Fruit fly (Drosophila melanogaster) whole organism, wandering third instar larva: ENCODE results near the gene Dd.

Source experiments
- Abd-B ChIP-seq: fragments of >200 bp; optimal IDR thresholded peaks from 2 replicates; lab custom pipeline; 2017; ENCODE audit warnings: missing biosample characterization, missing genetic modification characterization
- CG32264 ChIP-seq: fragments of 200-800 bp; sonication (Bioruptor generic); optimal IDR thresholded peaks from 2 replicates; lab custom pipeline; 2016; ENCODE audit warnings: missing biosample characterization, missing genetic modification characterization
- CG9705 ChIP-seq: fragments of 200-800 bp; sonication (Bioruptor generic); optimal IDR thresholded peaks from 2 replicates; lab custom pipeline; 2018; ENCODE audit warnings: missing biosample characterization, mild to moderate bottlenecking, missing genetic modification characterization
- CrebA ChIP-seq: fragments of 200-800 bp; sonication (Bioruptor generic); optimal IDR thresholded peaks from 2 replicates; lab custom pipeline; 2016; ENCODE audit warnings: missing biosample characterization, mild to moderate bottlenecking, missing genetic modification characterization, borderline replicate concordance
- Dfd ChIP-seq: fragments of >200 bp; optimal IDR thresholded peaks from 2 replicates; lab custom pipeline; 2017; ENCODE audit warnings: missing biosample characterization, missing genetic modification characterization
- Dif ChIP-seq: fragments of 200-275, 200-300 bp; sonication (Bioruptor generic); optimal IDR thresholded peaks from 2 replicates; lab custom pipeline; 2018; ENCODE audit warnings: missing biosample characterization, missing genetic modification characterization; ENCODE audit not compliant: partially characterized antibody
- GATAd ChIP-seq: sonication (Bioruptor generic); optimal IDR thresholded peaks from 2 replicates; lab custom pipeline; 2016; ENCODE audit warnings: missing biosample characterization, missing genetic modification characterization
- HLH106 ChIP-seq: fragments of 200-800 bp; optimal IDR thresholded peaks from 3 replicates; lab custom pipeline; 2019; ENCODE audit warnings: missing biosample characterization, mild to moderate bottlenecking, missing genetic modification characterization, moderate library complexity
- Hnf4 ChIP-seq: fragments of 200-800 bp; sonication (Bioruptor generic); optimal IDR thresholded peaks from 2 replicates; lab custom pipeline; 2016; ENCODE audit warnings: missing biosample characterization, mild to moderate bottlenecking, missing genetic modification characterization
- Hr78 ChIP-seq: fragments of >200 bp; optimal IDR thresholded peaks from 2 replicates; lab custom pipeline; 2017; ENCODE audit warnings: missing biosample characterization, missing genetic modification characterization
- Hr83 ChIP-seq: fragments of 200-300 bp; sonication (Bioruptor generic); optimal IDR thresholded peaks from 2 replicates; lab custom pipeline; 2016; ENCODE audit warnings: missing biosample characterization, mild to moderate bottlenecking, missing genetic modification characterization, moderate library complexity; ENCODE audit not compliant: poor library complexity, severe bottlenecking
- Jra ChIP-seq: sonication (Bioruptor generic); optimal IDR thresholded peaks from 2 replicates; lab custom pipeline; 2016; ENCODE audit warnings: missing biosample characterization, missing genetic modification characterization
- Mio ChIP-seq: sonication (Bioruptor generic); optimal IDR thresholded peaks from 2 replicates; lab custom pipeline; 2016; ENCODE audit warnings: missing biosample characterization, missing genetic modification characterization
- Myc ChIP-seq: fragments of >200 bp; optimal IDR thresholded peaks from 2 replicates; lab custom pipeline; 2017
- N ChIP-seq: fragments of >200 bp; optimal IDR thresholded peaks from 2 replicates; lab custom pipeline; 2018; ENCODE audit warnings: missing biosample characterization, missing external identifiers, missing genetic modification characterization
- OdsH ChIP-seq: fragments of 200-800 bp; sonication (Bioruptor generic); optimal IDR thresholded peaks from 2 replicates; lab custom pipeline; 2016; ENCODE audit warnings: missing biosample characterization, mild to moderate bottlenecking, missing genetic modification characterization
- Rel ChIP-seq, 2 experiments: fragments of 200-800 bp; sonication (Bioruptor generic) in 1 of 2; optimal IDR thresholded peaks; 2 replicates in 1 of 2; 3 replicates in 1 of 2; lab custom pipeline; 2016 to 2019; ENCODE audit warnings: mild to moderate bottlenecking in 2 of 2, missing biosample characterization in 2 of 2, missing genetic modification characterization in 2 of 2, moderate library complexity in 1 of 2
- Sp1 ChIP-seq: fragments of 200-800 bp; sonication (Bioruptor generic); optimal IDR thresholded peaks from 3 replicates; lab custom pipeline; 2019; ENCODE audit warnings: missing biosample characterization, mild to moderate bottlenecking, missing genetic modification characterization, moderate library complexity
- Vsx2 ChIP-seq: fragments of 200-300, 225-300 bp; sonication (Bioruptor generic); optimal IDR thresholded peaks from 2 replicates; lab custom pipeline; 2018; ENCODE audit warnings: missing biosample characterization, missing genetic modification characterization; ENCODE audit not compliant: partially characterized antibody
- br ChIP-seq: fragments of 200-800 bp; sonication (Bioruptor generic); optimal IDR thresholded peaks from 2 replicates; lab custom pipeline; 2016; ENCODE audit warnings: missing biosample characterization, missing genetic modification characterization
- brk ChIP-seq: fragments of 200-800 bp; sonication (Bioruptor generic); optimal IDR thresholded peaks from 2 replicates; lab custom pipeline; 2016; ENCODE audit warnings: missing biosample characterization, mild to moderate bottlenecking, missing genetic modification characterization
- dl ChIP-seq, 2 experiments: fragments of 175-275, 200-275 bp in 1 of 2; fragments of 200-275 bp in 1 of 2; sonication (Bioruptor generic); optimal IDR thresholded peaks; lab custom pipeline; 2018; ENCODE audit warnings: mild to moderate bottlenecking in 2 of 2, missing biosample characterization in 2 of 2, missing genetic modification characterization in 2 of 2, moderate library complexity in 2 of 2; ENCODE audit not compliant: partially characterized antibody in 2 of 2, insufficient read depth in 1 of 2
- dmrt93B ChIP-seq: fragments of 200-800 bp; sonication (Bioruptor generic); optimal IDR thresholded peaks from 2 replicates; lab custom pipeline; 2018; ENCODE audit warnings: missing biosample characterization, mild to moderate bottlenecking, missing genetic modification characterization
- dsf ChIP-seq: sonication (Bioruptor generic); optimal IDR thresholded peaks from 2 replicates; lab custom pipeline; 2016; ENCODE audit warnings: missing biosample characterization, missing genetic modification characterization, borderline replicate concordance
- ey ChIP-seq: fragments of 200-800 bp; sonication (Bioruptor generic); optimal IDR thresholded peaks from 2 replicates; lab custom pipeline; 2016; ENCODE audit warnings: missing biosample characterization, missing genetic modification characterization
- foxo ChIP-seq, 2 experiments: fragments of 200-800 bp; sonication (Bioruptor generic); optimal IDR thresholded peaks; 2 replicates in 1 of 2; 3 replicates in 1 of 2; lab custom pipeline; 2016 to 2017; ENCODE audit warnings: missing biosample characterization in 2 of 2, missing genetic modification characterization in 2 of 2
- fru ChIP-seq: fragments of 200-800 bp; sonication (Bioruptor generic); optimal IDR thresholded peaks from 3 replicates; lab custom pipeline; 2016; ENCODE audit warnings: missing biosample characterization, mild to moderate bottlenecking, missing genetic modification characterization
- h ChIP-seq: fragments of 200-800 bp; sonication (Bioruptor generic); optimal IDR thresholded peaks from 3 replicates; lab custom pipeline; 2016; ENCODE audit warnings: missing biosample characterization, mild to moderate bottlenecking, missing genetic modification characterization
- jim ChIP-seq: fragments of 175-275, 200-325 bp; sonication (Bioruptor generic); optimal IDR thresholded peaks from 2 replicates; lab custom pipeline; 2016; ENCODE audit warnings: missing biosample characterization, mild to moderate bottlenecking, missing genetic modification characterization
- lola ChIP-seq: fragments of >200 bp; optimal IDR thresholded peaks from 2 replicates; lab custom pipeline; 2017; ENCODE audit warnings: missing biosample characterization, missing genetic modification characterization
- pan ChIP-seq: fragments of >200 bp; optimal IDR thresholded peaks from 2 replicates; lab custom pipeline; 2017
- psq ChIP-seq: fragments of 200-800 bp; sonication (Bioruptor generic); optimal IDR thresholded peaks from 3 replicates; lab custom pipeline; 2017; ENCODE audit warnings: missing biosample characterization, mild to moderate bottlenecking, missing genetic modification characterization, moderate library complexity
- rgr ChIP-seq: fragments of 200-800 bp; sonication (Bioruptor generic); optimal IDR thresholded peaks from 3 replicates; lab custom pipeline; 2016; ENCODE audit warnings: missing biosample characterization, mild to moderate bottlenecking, missing genetic modification characterization
- sage ChIP-seq: fragments of 200-800 bp; sonication (Bioruptor generic); optimal IDR thresholded peaks from 2 replicates; lab custom pipeline; 2016; ENCODE audit warnings: missing biosample characterization, mild to moderate bottlenecking, missing genetic modification characterization
- sv ChIP-seq: fragments of 200-800 bp; sonication (Bioruptor generic); optimal IDR thresholded peaks from 3 replicates; lab custom pipeline; 2016; ENCODE audit warnings: missing biosample characterization, missing genetic modification characterization
- tai ChIP-seq: sonication (Bioruptor generic); optimal IDR thresholded peaks from 2 replicates; lab custom pipeline; 2016; ENCODE audit warnings: missing biosample characterization, missing genetic modification characterization
- usp ChIP-seq: fragments of >200 bp; optimal IDR thresholded peaks from 2 replicates; lab custom pipeline; 2017; ENCODE audit warnings: missing biosample characterization, missing genetic modification characterization
- woc ChIP-seq: sonication (Bioruptor generic); optimal IDR thresholded peaks from 2 replicates; lab custom pipeline; 2016; ENCODE audit warnings: missing biosample characterization, mild to moderate bottlenecking, missing genetic modification characterization

Dd gene

DNA sequence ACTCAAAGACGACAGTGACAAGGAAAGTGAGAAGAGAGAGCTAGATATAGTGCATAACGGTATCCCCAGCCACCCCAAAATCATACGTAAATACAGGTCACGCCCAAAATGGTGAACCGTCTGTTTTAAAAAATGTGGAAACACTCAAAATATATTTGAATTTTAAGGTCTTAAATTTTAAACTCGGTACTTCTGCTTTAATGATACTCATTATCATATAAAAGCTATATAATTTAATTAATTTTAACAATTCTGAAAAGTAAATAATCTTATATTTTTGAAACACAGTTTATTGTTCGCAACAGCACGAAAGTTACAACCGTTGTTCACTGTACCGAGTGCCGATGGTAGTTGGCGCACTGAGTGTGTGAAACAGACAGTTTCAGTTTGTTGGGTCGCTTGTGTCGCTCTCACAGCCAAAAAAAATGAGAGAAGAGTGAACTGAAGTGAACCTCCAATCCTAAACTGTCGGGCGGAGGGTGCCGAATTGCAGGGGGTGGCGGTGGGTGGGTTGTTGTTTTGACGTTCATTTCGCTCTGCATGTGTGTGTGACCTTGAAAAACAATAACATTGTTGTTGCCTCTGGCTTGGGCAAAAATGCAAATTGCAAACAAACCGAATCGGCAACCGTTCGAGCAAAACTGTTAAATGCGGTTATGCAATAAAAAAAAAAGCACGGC, 42.6 kb upstream of the Dd start:
- no peak for TF ChIP-seq usp
- peak; percentile 90 for TF ChIP-seq CG9705 (GFP tag; lab: Kevin White, UChicago)
- peak; percentile 76 for TF ChIP-seq sage
- peak; percentile 60 for TF ChIP-seq Rel (GFP tag; optimal IDR thresholded peaks at IDR 0.05; lab: Kevin White, UChicago)
- TF ChIP-seq Rel (tag; optimal IDR thresholded peaks at IDR 0.05; lab: Kevin White, UChicago) = peak; percentile 70
- TF ChIP-seq Myc (lab: Kevin White, UChicago) = no peak
- TF ChIP-seq brk (GFP tag; lab: Kevin White, UChicago) = no peak
- no peak for TF ChIP-seq pan (lab: Kevin White, UChicago)
- peak; percentile 94 for TF ChIP-seq Sp1 (GFP tag; lab: Kevin White, UChicago)
- TF ChIP-seq fru (GFP tag; lab: Kevin White, UChicago) = peak; percentile 80
- no peak for TF ChIP-seq tai (GFP tag; lab: Kevin White, UChicago)
- no peak for TF ChIP-seq lola
- peak; percentile 80 for TF ChIP-seq ey
- no peak for TF ChIP-seq dsf
- TF ChIP-seq Hr78 = no peak
- TF ChIP-seq CrebA = no peak
- TF ChIP-seq dl (GFP tag; optimal IDR thresholded peaks at IDR 0.05; lab: Kevin White, UChicago; ENCODE audit: insufficient read depth in 1 of 2, partially characterized antibody in 2 of 2) = peak in 1 of 2 experiments; percentile 26
- TF ChIP-seq br = peak; percentile 56
- TF ChIP-seq foxo (GFP tag; optimal IDR thresholded peaks at IDR 0.05; lab: Kevin White, UChicago) = peak in 1 of 2 experiments; percentile 92
- peak; percentile 52 for TF ChIP-seq Dif
- TF ChIP-seq sv (GFP tag; lab: Kevin White, UChicago) = peak; percentile 74
- TF ChIP-seq woc (GFP tag; lab: Kevin White, UChicago) = peak; percentile 61
- peak; percentile 89 for TF ChIP-seq dmrt93B (GFP tag; lab: Kevin White, UChicago)
- no peak for TF ChIP-seq N (GFP tag; lab: Kevin White, UChicago)
- no peak for TF ChIP-seq Dfd
- peak; percentile 87 for TF ChIP-seq OdsH
- TF ChIP-seq HLH106 (tag; lab: Kevin White, UChicago) = peak; percentile 92
- TF ChIP-seq GATAd (GFP tag; lab: Kevin White, UChicago) = no peak
- peak; percentile 7 for TF ChIP-seq CG32264 (GFP tag; lab: Kevin White, UChicago)
- TF ChIP-seq h (GFP tag; lab: Kevin White, UChicago) = peak; percentile 87
- no peak for TF ChIP-seq Abd-B (GFP tag; lab: Kevin White, UChicago)
- TF ChIP-seq Hr83 = peak; percentile 28
- no peak for TF ChIP-seq Vsx2 (GFP tag; lab: Kevin White, UChicago)
- TF ChIP-seq Mio (GFP tag; lab: Kevin White, UChicago) = no peak
- TF ChIP-seq Hnf4 = peak; percentile 57
- TF ChIP-seq rgr (GFP tag; lab: Kevin White, UChicago) = peak; percentile 89
- TF ChIP-seq psq (GFP tag; lab: Kevin White, UChicago) = peak; percentile 79
- no peak for TF ChIP-seq Jra (GFP tag; lab: Kevin White, UChicago)
- TF ChIP-seq jim (GFP tag; lab: Kevin White, UChicago) = no peak

DNA sequence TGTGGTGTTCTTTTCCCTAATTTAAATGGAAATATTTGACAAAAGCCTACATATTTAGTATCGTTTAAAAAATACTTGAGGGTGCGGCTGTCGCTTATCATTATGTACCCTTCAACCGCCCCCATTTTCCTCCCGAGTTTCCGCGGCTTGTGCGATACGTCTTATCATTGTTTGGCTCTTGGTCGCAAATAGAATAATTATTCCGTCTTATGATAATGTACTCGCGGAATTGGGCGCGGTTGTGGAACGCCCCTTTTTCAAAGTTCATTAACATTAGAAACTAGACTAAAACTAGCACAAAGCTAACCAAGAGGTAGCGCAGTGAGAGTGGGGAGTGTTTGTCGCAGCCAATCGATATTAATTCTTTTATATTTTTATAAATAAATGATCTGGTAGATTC, 41.6 kb upstream of the Dd start:
- TF ChIP-seq ey (no peak), fru (GFP tag; lab: Kevin White, UChicago) (no peak), Hr83 (no peak), Sp1 (GFP tag; lab: Kevin White, UChicago) (peak; percentile 6)

DNA sequence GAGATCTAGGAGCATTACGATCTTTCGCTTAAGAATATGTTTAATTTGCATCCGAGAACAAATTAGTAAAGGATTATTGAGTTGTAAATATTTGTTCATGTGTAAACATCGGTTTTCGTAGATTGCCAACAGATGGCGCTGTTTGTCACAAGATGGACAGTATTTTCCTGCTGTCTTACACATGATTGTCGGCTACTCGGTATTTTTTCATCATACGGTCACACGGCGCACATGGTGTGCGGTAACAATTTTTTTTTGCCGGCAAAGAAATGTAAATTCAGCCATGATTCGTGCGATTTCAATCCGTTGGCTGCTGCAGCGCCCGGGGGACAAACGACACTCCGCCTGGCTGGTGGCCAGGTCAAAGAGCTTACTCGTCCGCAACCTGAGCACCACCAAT, 39.1 kb upstream of the Dd start, which contains the start of the genes bbx and waw:
bbx (plus strand) TSS at position 151 of the 400 bp plus-strand sequence.
waw (plus strand) TSS at position 151 of the 400 bp plus-strand sequence.
- no peak for TF ChIP-seq Rel (GFP tag; optimal IDR thresholded peaks at IDR 0.05; lab: Kevin White, UChicago)
- TF ChIP-seq Rel (tag; optimal IDR thresholded peaks at IDR 0.05; lab: Kevin White, UChicago) = no peak
- TF ChIP-seq Hnf4 = no peak
- peak; percentile 2 for TF ChIP-seq HLH106 (tag; lab: Kevin White, UChicago)
- TF ChIP-seq jim (GFP tag; lab: Kevin White, UChicago) = no peak
- TF ChIP-seq Myc (lab: Kevin White, UChicago) = peak; percentile 34
- TF ChIP-seq dmrt93B (GFP tag; lab: Kevin White, UChicago) = no peak
- no peak for TF ChIP-seq woc (GFP tag; lab: Kevin White, UChicago)
- no peak for TF ChIP-seq Mio (GFP tag; lab: Kevin White, UChicago)
- no peak for TF ChIP-seq pan (lab: Kevin White, UChicago)
- TF ChIP-seq ey = no peak
- peak; percentile 12 for TF ChIP-seq Sp1 (GFP tag; lab: Kevin White, UChicago)
- peak in 1 of 2 experiments; percentile 33 for TF ChIP-seq foxo (GFP tag; optimal IDR thresholded peaks at IDR 0.05; lab: Kevin White, UChicago)
- TF ChIP-seq rgr (GFP tag; lab: Kevin White, UChicago) = peak; percentile 51
- peak; percentile 4 for TF ChIP-seq h (GFP tag; lab: Kevin White, UChicago)
- no peak for TF ChIP-seq dl (GFP tag; optimal IDR thresholded peaks at IDR 0.05; lab: Kevin White, UChicago; ENCODE audit: insufficient read depth in 1 of 2, partially characterized antibody in 2 of 2)
- no peak for TF ChIP-seq CG9705 (GFP tag; lab: Kevin White, UChicago)
- TF ChIP-seq, all 38 proteins: peak for 6
